Fruit fly (Drosophila melanogaster) whole organism, adult: Measurements from ENCODE around the gene CG7248.
A peak's percentile ranks its signal among the peaks of the same experiment; 100 is the strongest.

Experiments
- CG11617 ChIP-seq: fragments of 200-800 bp; sonication (Bioruptor generic); optimal IDR thresholded peaks from 2 replicates; lab custom pipeline; 2017; ENCODE audit warnings: mild to moderate bottlenecking, missing biosample characterization, missing genetic modification reagents, missing genetic modification characterization
- CG12768 ChIP-seq: fragments of 200-800 bp; sonication (Bioruptor generic); optimal IDR thresholded peaks from 2 replicates; lab custom pipeline; 2017; ENCODE audit warnings: missing biosample characterization, missing genetic modification characterization, mild to moderate bottlenecking, moderate library complexity, missing genetic modification reagents
- CG14711 ChIP-seq: fragments of 200-800 bp; sonication (Bioruptor generic); optimal IDR thresholded peaks from 2 replicates; lab custom pipeline; 2018; ENCODE audit warnings: missing biosample characterization, mild to moderate bottlenecking, missing genetic modification characterization, moderate library complexity
- CG1620 ChIP-seq: fragments of 200-800 bp; sonication (Bioruptor generic); optimal IDR thresholded peaks from 2 replicates; lab custom pipeline; 2016; ENCODE audit warnings: missing biosample characterization, missing genetic modification characterization
- CG33017 ChIP-seq: fragments of 200-800 bp; sonication (Bioruptor generic); optimal IDR thresholded peaks from 2 replicates; lab custom pipeline; 2018; ENCODE audit warnings: missing biosample characterization, mild to moderate bottlenecking, missing genetic modification characterization, moderate library complexity
- CG5204 ChIP-seq: fragments of 200-800 bp; sonication (Bioruptor generic); optimal IDR thresholded peaks from 2 replicates; lab custom pipeline; 2016; ENCODE audit warnings: missing biosample characterization, missing genetic modification characterization
- CG7045 ChIP-seq: fragments of 200-800 bp; sonication (Bioruptor generic); optimal IDR thresholded peaks from 2 replicates; lab custom pipeline; 2017; ENCODE audit warnings: missing biosample characterization, mild to moderate bottlenecking, missing genetic modification characterization
- CG7101 ChIP-seq: fragments of 200-800 bp; sonication (Bioruptor generic); optimal IDR thresholded peaks from 2 replicates; lab custom pipeline; 2018; ENCODE audit warnings: missing biosample characterization, mild to moderate bottlenecking, missing genetic modification characterization, moderate library complexity
- Hr96 ChIP-seq: fragments of 200-800 bp; sonication (Bioruptor generic); optimal IDR thresholded peaks from 2 replicates; lab custom pipeline; 2016; ENCODE audit warnings: missing biosample characterization, missing genetic modification characterization
- Mnt ChIP-seq: fragments of 200-800 bp; sonication (Bioruptor generic); optimal IDR thresholded peaks from 2 replicates; lab custom pipeline; 2016; ENCODE audit warnings: missing biosample characterization, mild to moderate bottlenecking, missing genetic modification characterization
- bab1 ChIP-seq: fragments of 200-800 bp; sonication (Bioruptor generic); optimal IDR thresholded peaks from 3 replicates; lab custom pipeline; 2019; ENCODE audit warnings: missing biosample characterization, mild to moderate bottlenecking, missing genetic modification characterization, moderate library complexity
- cnc ChIP-seq, 2 experiments: fragments of >200 bp; optimal IDR thresholded peaks; 2 replicates each; lab custom pipeline; 2017
- kay ChIP-seq: fragments of 200-800 bp; sonication (Bioruptor generic); peaks from one replicate; lab custom pipeline; 2016; ENCODE audit warnings: missing biosample characterization, missing genetic modification characterization, borderline replicate concordance
- pad ChIP-seq: fragments of 200-800 bp; sonication (Bioruptor generic); optimal IDR thresholded peaks from 3 replicates; lab custom pipeline; 2017; ENCODE audit warnings: missing biosample characterization, missing genetic modification characterization, mild to moderate bottlenecking, moderate library complexity, missing genetic modification reagents
- tj ChIP-seq: fragments of 200-800 bp; sonication (Bioruptor generic); optimal IDR thresholded peaks from 3 replicates; lab custom pipeline; 2017; ENCODE audit warnings: missing biosample characterization, mild to moderate bottlenecking, missing genetic modification characterization, moderate library complexity

CG7248 gene

DNA sequence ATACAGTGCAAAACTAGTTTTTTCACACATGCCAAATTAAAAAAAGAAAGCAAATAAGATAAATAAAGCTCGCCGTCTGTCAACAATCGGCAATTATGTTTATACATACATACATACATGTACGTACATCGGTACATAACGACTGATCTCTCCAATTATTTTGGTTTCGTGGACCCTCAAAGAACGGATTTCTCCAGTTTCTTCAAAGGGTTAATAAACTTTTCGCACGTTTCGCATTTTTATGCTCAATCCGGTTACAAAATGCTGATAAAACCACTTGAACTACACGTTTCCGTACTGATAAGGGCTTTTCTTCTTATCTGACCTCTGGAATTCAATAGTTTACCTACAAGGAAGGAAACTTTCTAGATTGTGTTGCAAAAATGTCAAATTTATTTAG lies 49.6 kb downstream of the CG7248 start:
- TF ChIP-seq pad (GFP tag; lab: Kevin White, UChicago) (peak; percentile 20), CG7045 (no peak)

dm6 chr3L:12004136-12004535 lies 50.3 kb downstream of the CG7248 start:
- no peak for TF ChIP-seq CG11617 (GFP tag; lab: Kevin White, UChicago)
- TF ChIP-seq CG5204 (GFP tag; lab: Kevin White, UChicago): no peak
- TF ChIP-seq CG33017 (tag; lab: Kevin White, UChicago): no peak
- no peak for TF ChIP-seq CG14711 (tag; lab: Kevin White, UChicago)
- no peak for TF ChIP-seq Mnt (GFP tag; lab: Kevin White, UChicago)
- TF ChIP-seq pad (GFP tag; lab: Kevin White, UChicago): no peak
- TF ChIP-seq tj (GFP tag; lab: Kevin White, UChicago): no peak
- no peak for TF ChIP-seq cnc (optimal IDR thresholded peaks at IDR 0.05; lab: Kevin White, UChicago)
- no peak for TF ChIP-seq Hr96
- TF ChIP-seq CG12768: no peak
- TF ChIP-seq CG7101 (tag; lab: Kevin White, UChicago): no peak
- TF ChIP-seq bab1: no peak
- no peak for TF ChIP-seq kay (GFP tag; lab: Kevin White, UChicago)
- no peak for TF ChIP-seq CG7045
- TF ChIP-seq CG1620 (GFP tag; lab: Kevin White, UChicago): no peak
